Fruit fly (Drosophila melanogaster) whole organism, prepupa: ENCODE data around the gene wit.

Experiments used
- Blimp-1 ChIP-seq: fragments of 200-800 bp; sonication (Bioruptor generic); optimal IDR thresholded peaks from 3 replicates; lab custom pipeline; 2017; ENCODE audit warnings: missing biosample characterization, missing genetic modification characterization, mild to moderate bottlenecking, moderate library complexity, missing genetic modification reagents
- CG10631 ChIP-seq: fragments of 200-800 bp; sonication (Bioruptor generic); optimal IDR thresholded peaks from 2 replicates; lab custom pipeline; 2016; ENCODE audit warnings: missing biosample characterization, missing genetic modification characterization
- CG11294 ChIP-seq: fragments of 200-800 bp; sonication (Bioruptor generic); IDR thresholded peaks from 2 replicates; pipeline ENCODE4 v1.3.6; 2022; ENCODE audit warnings: missing biosample characterization, missing genetic modification characterization
- CG11762 ChIP-seq: fragments of 200-800 bp; sonication (Bioruptor generic); optimal IDR thresholded peaks from 3 replicates; lab custom pipeline; 2016; ENCODE audit warnings: missing biosample characterization, missing genetic modification characterization; ENCODE audit not compliant: insufficient read depth
- CG11902 ChIP-seq: fragments of 200-800 bp; sonication (Bioruptor generic); optimal IDR thresholded peaks from 3 replicates; lab custom pipeline; 2016; ENCODE audit warnings: missing biosample characterization, missing genetic modification characterization
- CG15336 ChIP-seq: fragments of 200-800 bp; sonication (Bioruptor generic); IDR thresholded peaks from 2 replicates; pipeline ENCODE4 v1.3.6; 2022; ENCODE audit warnings: missing biosample characterization, missing genetic modification characterization
- CG16779 ChIP-seq: fragments of 200-800 bp; sonication (Bioruptor generic); optimal IDR thresholded peaks from 3 replicates; lab custom pipeline; 2017; ENCODE audit warnings: missing biosample characterization, mild to moderate bottlenecking, missing genetic modification characterization
- CG3032 ChIP-seq: fragments of 200-800 bp; optimal IDR thresholded peaks from 2 replicates; lab custom pipeline; 2019; ENCODE audit warnings: missing biosample characterization, mild to moderate bottlenecking, missing genetic modification characterization, moderate library complexity
- CG31627 ChIP-seq: fragments of 200-800 bp; sonication (Bioruptor generic); optimal IDR thresholded peaks from 3 replicates; lab custom pipeline; 2016; ENCODE audit warnings: missing biosample characterization, missing genetic modification characterization
- CG32006 ChIP-seq: fragments of 200-800 bp; sonication (Bioruptor generic); optimal IDR thresholded peaks from 3 replicates; lab custom pipeline; 2017; ENCODE audit warnings: missing biosample characterization, mild to moderate bottlenecking, missing genetic modification characterization
- CG34406 ChIP-seq: fragments of 200-800 bp; sonication (Bioruptor generic); optimal IDR thresholded peaks from 3 replicates; lab custom pipeline; 2016; ENCODE audit warnings: missing biosample characterization, missing genetic modification characterization
- CG3919 ChIP-seq: fragments of 200-800 bp; sonication (Bioruptor generic); optimal IDR thresholded peaks from 3 replicates; lab custom pipeline; 2016; ENCODE audit warnings: missing biosample characterization, missing genetic modification characterization
- CG4318 ChIP-seq: fragments of 200-800 bp; sonication (Bioruptor generic); optimal IDR thresholded peaks from 3 replicates; lab custom pipeline; 2017; ENCODE audit warnings: missing biosample characterization, mild to moderate bottlenecking, missing genetic modification characterization
- CG6163 ChIP-seq: fragments of 200-800 bp; sonication (Bioruptor generic); IDR thresholded peaks from 3 replicates; pipeline ENCODE4 v1.3.6; 2022; ENCODE audit warnings: missing biosample characterization, missing genetic modification characterization
- CG6276 ChIP-seq: fragments of 200-800 bp; sonication (Bioruptor generic); optimal IDR thresholded peaks from 2 replicates; lab custom pipeline; 2017; ENCODE audit warnings: missing biosample characterization, mild to moderate bottlenecking, missing genetic modification characterization
- CG6792 ChIP-seq: fragments of 200-800 bp; sonication (Bioruptor generic); optimal IDR thresholded peaks from 3 replicates; lab custom pipeline; 2016; ENCODE audit warnings: missing biosample characterization, missing genetic modification characterization
- CG6808 ChIP-seq: fragments of 200-800 bp; sonication (Bioruptor generic); optimal IDR thresholded peaks from 3 replicates; lab custom pipeline; 2017; ENCODE audit warnings: missing biosample characterization, missing genetic modification characterization, mild to moderate bottlenecking, moderate library complexity, missing genetic modification reagents
- CG8119 ChIP-seq: fragments of 200-800 bp; sonication (Bioruptor generic); IDR thresholded peaks from 3 replicates; pipeline ENCODE4 v1.3.6; 2022; ENCODE audit warnings: missing biosample characterization, missing genetic modification characterization
- CG9139 ChIP-seq: fragments of 200-800 bp; sonication (Bioruptor generic); optimal IDR thresholded peaks from 3 replicates; lab custom pipeline; 2017; ENCODE audit warnings: missing biosample characterization, mild to moderate bottlenecking, missing genetic modification characterization
- Eip75B ChIP-seq: fragments of 200-800 bp; sonication (Bioruptor generic); optimal IDR thresholded peaks from 3 replicates; lab custom pipeline; 2016; ENCODE audit warnings: missing biosample characterization, missing genetic modification characterization
- Ets96B ChIP-seq: fragments of 200-800 bp; optimal IDR thresholded peaks from 2 replicates; lab custom pipeline; 2019; ENCODE audit warnings: missing biosample characterization, mild to moderate bottlenecking, missing genetic modification characterization, moderate library complexity
- Gug ChIP-seq: fragments of 200-800 bp; sonication (Bioruptor generic); IDR thresholded peaks from 2 replicates; pipeline ENCODE4 v1.3.6; 2022; ENCODE audit warnings: missing biosample characterization, missing genetic modification characterization
- Hr38 ChIP-seq: sonication (Bioruptor generic); optimal IDR thresholded peaks from 2 replicates; lab custom pipeline; 2016; ENCODE audit warnings: missing biosample characterization, missing genetic modification characterization
- Hr4 ChIP-seq: fragments of 200-800 bp; sonication (Bioruptor generic); optimal IDR thresholded peaks from 3 replicates; lab custom pipeline; 2016; ENCODE audit warnings: missing biosample characterization, missing genetic modification characterization
- Lpt ChIP-seq: fragments of 200-800 bp; sonication (Bioruptor generic); optimal IDR thresholded peaks from 3 replicates; lab custom pipeline; 2016; ENCODE audit warnings: missing biosample characterization, missing genetic modification characterization
- OdsH ChIP-seq: fragments of 200-800 bp; sonication (Bioruptor generic); optimal IDR thresholded peaks from 3 replicates; lab custom pipeline; 2016; ENCODE audit warnings: missing biosample characterization, missing genetic modification characterization
- Smox ChIP-seq: fragments of 200-800 bp; sonication (Bioruptor generic); optimal IDR thresholded peaks from 3 replicates; lab custom pipeline; 2016; ENCODE audit warnings: missing biosample characterization, missing genetic modification characterization
- Sox102F ChIP-seq: fragments of 200-800 bp; sonication (Bioruptor generic); optimal IDR thresholded peaks from 2 replicates; lab custom pipeline; 2016; ENCODE audit warnings: missing biosample characterization, mild to moderate bottlenecking, missing genetic modification characterization
- Sox14 ChIP-seq: fragments of 200-800 bp; sonication (Bioruptor generic); optimal IDR thresholded peaks from 3 replicates; lab custom pipeline; 2016; ENCODE audit warnings: missing biosample characterization, missing genetic modification characterization
- Sox15 ChIP-seq: fragments of 200-800 bp; sonication (Bioruptor generic); optimal IDR thresholded peaks from 3 replicates; lab custom pipeline; 2016; ENCODE audit warnings: missing biosample characterization, missing genetic modification characterization
- achi ChIP-seq: fragments of 200-800 bp; sonication (Bioruptor generic); optimal IDR thresholded peaks from 3 replicates; lab custom pipeline; 2016; ENCODE audit warnings: missing biosample characterization, missing genetic modification characterization
- acj6 ChIP-seq: fragments of 200-800 bp; sonication (Bioruptor generic); optimal IDR thresholded peaks from 3 replicates; lab custom pipeline; 2016; ENCODE audit warnings: missing biosample characterization, missing genetic modification characterization
- cyc ChIP-seq: fragments of 200-800 bp; sonication (Bioruptor generic); optimal IDR thresholded peaks from 3 replicates; lab custom pipeline; 2016; ENCODE audit warnings: missing biosample characterization, missing genetic modification characterization
- dac ChIP-seq: fragments of 200-800 bp; sonication (Bioruptor generic); optimal IDR thresholded peaks from 2 replicates; lab custom pipeline; 2017; ENCODE audit warnings: missing biosample characterization, mild to moderate bottlenecking, missing genetic modification characterization
- dsx ChIP-seq: fragments of 200-800 bp; optimal IDR thresholded peaks from 3 replicates; lab custom pipeline; 2019; ENCODE audit warnings: missing biosample characterization, mild to moderate bottlenecking, missing genetic modification characterization, moderate library complexity; ENCODE audit not compliant: poor library complexity, severe bottlenecking
- eg ChIP-seq: fragments of 200-800 bp; sonication (Bioruptor generic); IDR thresholded peaks from 3 replicates; pipeline ENCODE4 v1.3.6; 2022; ENCODE audit warnings: missing biosample characterization, missing genetic modification characterization
- fd59A ChIP-seq: fragments of 200-800 bp; sonication (Bioruptor generic); optimal IDR thresholded peaks from 2 replicates; lab custom pipeline; 2017; ENCODE audit warnings: missing biosample characterization, mild to moderate bottlenecking, missing genetic modification characterization, missing genetic modification reagents
- fd85E ChIP-seq: fragments of 200-800 bp; sonication (Bioruptor generic); optimal IDR thresholded peaks from 3 replicates; lab custom pipeline; 2016; ENCODE audit warnings: missing biosample characterization, missing genetic modification characterization
- lz ChIP-seq: fragments of 200-800 bp; sonication (Bioruptor generic); optimal IDR thresholded peaks from 3 replicates; lab custom pipeline; 2016; ENCODE audit warnings: missing biosample characterization, missing genetic modification characterization
- net ChIP-seq: fragments of 200-800 bp; sonication (Bioruptor generic); optimal IDR thresholded peaks from 3 replicates; lab custom pipeline; 2016; ENCODE audit warnings: missing biosample characterization, missing genetic modification characterization
- pdm3 ChIP-seq: fragments of 200-800 bp; sonication (Bioruptor generic); optimal IDR thresholded peaks from 3 replicates; lab custom pipeline; 2016; ENCODE audit warnings: missing biosample characterization, missing genetic modification characterization
- ss ChIP-seq, 2 experiments: fragments of 200-800 bp; sonication (Bioruptor generic); optimal IDR thresholded peaks; 2 replicates in 1 of 2; 3 replicates in 1 of 2; lab custom pipeline; 2017 to 2018; ENCODE audit warnings: mild to moderate bottlenecking in 2 of 2, missing biosample characterization in 2 of 2, missing genetic modification characterization in 2 of 2, moderate library complexity in 1 of 2
- svp ChIP-seq: fragments of 200-800 bp; sonication (Bioruptor generic); peaks from one replicate; lab custom pipeline; 2016; ENCODE audit warnings: missing biosample characterization, missing genetic modification characterization
- vri ChIP-seq: fragments of 200-800 bp; sonication (Bioruptor generic); optimal IDR thresholded peaks from 3 replicates; lab custom pipeline; 2016; ENCODE audit warnings: missing biosample characterization, mild to moderate bottlenecking, missing genetic modification characterization

The wit gene

dm6 chr3L:4047635-4048034, 23.9 kb downstream of the wit start, which contains the start of gene Dpy-30L2:
Gene Dpy-30L2 (minus strand): TSS chr3L:4047735.
- TF ChIP-seq CG8119 (GFP tag; lab: Robert Waterston, UW) (no peak), net (no peak), pdm3 (GFP tag; lab: Kevin White, UChicago) (no peak), CG11294 (no peak), CG11902 (GFP tag; lab: Kevin White, UChicago) (no peak), CG11762 (no peak), CG31627 (GFP tag; lab: Kevin White, UChicago) (no peak), lz (no peak), CG3032 (tag; lab: Kevin White, UChicago) (no peak), Sox102F (no peak), CG6792 (GFP tag; lab: Kevin White, UChicago) (no peak)

- TF ChIP-seq Blimp-1 (no peak), eg (GFP tag; lab: Robert Waterston, UW) (0 out of 3 replicates have a peak, but pooled peaks have one; percentile 11)
- TF ChIP-seq, all 60 proteins: peak for 1
Measured at dm6 chr3L:4046289-4046688, 25.2 kb downstream of the wit start, which contains the start of gene CG1136. Gene CG1136 (plus strand): TSS chr3L:4046596.

DNA sequence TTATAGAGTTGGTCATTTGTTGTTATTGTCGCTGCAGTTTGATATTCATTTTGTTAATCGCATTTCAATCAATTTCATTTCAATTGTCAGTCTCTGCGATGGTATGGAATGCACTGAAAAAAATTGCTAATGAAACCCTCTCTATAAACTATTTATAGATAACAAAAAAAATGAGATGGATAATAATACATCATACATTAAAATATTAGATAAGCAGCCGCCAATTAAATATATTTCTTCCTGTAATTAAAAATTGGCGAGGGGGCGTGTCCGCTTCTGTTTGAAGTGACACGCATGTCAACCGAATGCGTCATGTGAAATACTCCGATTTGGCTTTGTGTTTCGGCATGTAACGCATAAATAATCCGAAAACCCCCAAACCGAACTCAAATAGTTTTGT, 27.0 kb downstream of the wit start:
- TF ChIP-seq eg (GFP tag; lab: Robert Waterston, UW), result 0 out of 3 replicates have a peak, but pooled peaks have one; percentile 14
- TF ChIP-seq CG8119 (GFP tag; lab: Robert Waterston, UW), result no peak

DNA sequence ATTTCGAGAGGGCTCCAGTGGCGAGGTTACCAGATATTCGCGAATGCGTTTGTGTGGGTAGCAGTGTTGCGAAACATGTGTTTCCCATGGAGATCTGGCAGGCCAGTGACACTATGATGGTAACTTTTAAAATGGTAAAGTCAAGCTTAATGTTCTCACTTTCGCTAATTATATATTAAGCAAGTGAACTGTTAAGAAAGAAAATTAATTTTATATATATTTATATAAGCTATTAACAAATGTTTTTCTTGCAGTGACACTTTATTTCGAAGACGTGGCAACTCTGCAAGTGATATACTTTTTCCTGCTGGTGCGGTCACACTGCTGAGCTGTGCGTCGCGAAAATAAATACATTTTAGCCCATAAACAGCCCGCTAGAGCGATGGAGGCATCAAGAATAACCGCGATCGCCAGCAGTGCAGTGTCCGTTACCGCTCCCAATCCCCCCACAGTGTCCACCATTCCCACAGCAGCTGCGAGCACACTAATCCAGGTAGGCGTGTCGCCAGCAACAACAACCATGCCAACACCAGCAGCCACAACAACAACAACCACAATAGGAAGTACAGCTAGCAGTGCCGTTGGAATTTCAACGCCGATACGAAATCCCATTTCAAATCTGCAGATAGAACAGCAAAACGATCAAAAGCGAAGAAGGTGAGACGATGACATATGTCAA, 31.1 kb downstream of the wit start, which contains the start of the genes CG11593 and Rcd5:
CG11593 (minus strand) TSS at position 236 of the 679 bp plus-strand sequence.
Rcd5 (plus strand) TSS at position 283 of the 679 bp plus-strand sequence.
- TF ChIP-seq Ets96B (tag; lab: Kevin White, UChicago) (no peak), Eip75B (GFP tag; lab: Kevin White, UChicago) (no peak), eg (GFP tag; lab: Robert Waterston, UW) (peak; percentile 79), svp (GFP tag; lab: Kevin White, UChicago) (no peak), CG6792 (GFP tag; lab: Kevin White, UChicago) (no peak), CG6808 (GFP tag; lab: Kevin White, UChicago) (no peak), acj6 (GFP tag; lab: Kevin White, UChicago) (peak; percentile 69), dac (GFP tag; lab: Kevin White, UChicago) (no peak), CG34406 (no peak), Smox (GFP tag; lab: Kevin White, UChicago) (no peak), dsx (GFP tag; lab: Kevin White, UChicago) (no peak), vri (GFP tag; lab: Kevin White, UChicago) (no peak), pdm3 (GFP tag; lab: Kevin White, UChicago) (no peak), cyc (peak; percentile 53), CG11902 (GFP tag; lab: Kevin White, UChicago) (peak; percentile 71), CG10631 (peak; percentile 80), CG16779 (tag; lab: Kevin White, UChicago) (no peak), Hr38 (GFP tag; lab: Kevin White, UChicago) (no peak), Lpt (GFP tag; lab: Kevin White, UChicago) (peak; percentile 48), CG6276 (GFP tag; lab: Kevin White, UChicago) (no peak), Sox14 (GFP tag; lab: Kevin White, UChicago) (peak; percentile 50), CG3919 (GFP tag; lab: Kevin White, UChicago) (no peak), CG8119 (GFP tag; lab: Robert Waterston, UW) (peak; percentile 50; the same call in 2 of the 3 replicates), CG11294 (peak; percentile 46; the same call in 1 of the 2 replicates), achi (GFP tag; lab: Kevin White, UChicago) (peak; percentile 70), fd59A (GFP tag; lab: Kevin White, UChicago) (peak; percentile 11), CG32006 (peak; percentile 66), CG15336 (peak; percentile 51), CG11762 (peak; percentile 4), Gug (GFP tag; lab: Robert Waterston, UW) (peak; percentile 72), ss (GFP tag; optimal IDR thresholded peaks at IDR 0.05; lab: Kevin White, UChicago) (no peak), Hr4 (GFP tag; lab: Kevin White, UChicago) (no peak), fd85E (GFP tag; lab: Kevin White, UChicago) (no peak), CG6163 (GFP tag; lab: Robert Waterston, UW) (peak; percentile 83), CG31627 (GFP tag; lab: Kevin White, UChicago) (peak; percentile 55), CG4318 (peak; percentile 41), CG9139 (no peak), OdsH (no peak), Sox15 (peak; percentile 21)
